Worm (Caenorhabditis elegans) whole organism, L4/young adult: Measurements from ENCODE around the gene mnm-2.

ENCODE experiments used
- W03F9.2 ChIP-seq: fragments of 150-350 bp; optimal IDR thresholded peaks from 2 replicates; lab custom pipeline; 2014; ENCODE audit warnings: missing biosample characterization, missing genetic modification characterization
- dao-5 ChIP-seq: sonication (generic microtip); optimal IDR thresholded peaks from 2 replicates; lab custom pipeline; 2016; ENCODE audit warnings: missing genotype, missing genetic modification characterization, moderate library complexity, missing compliant biosample characterization

DNA sequence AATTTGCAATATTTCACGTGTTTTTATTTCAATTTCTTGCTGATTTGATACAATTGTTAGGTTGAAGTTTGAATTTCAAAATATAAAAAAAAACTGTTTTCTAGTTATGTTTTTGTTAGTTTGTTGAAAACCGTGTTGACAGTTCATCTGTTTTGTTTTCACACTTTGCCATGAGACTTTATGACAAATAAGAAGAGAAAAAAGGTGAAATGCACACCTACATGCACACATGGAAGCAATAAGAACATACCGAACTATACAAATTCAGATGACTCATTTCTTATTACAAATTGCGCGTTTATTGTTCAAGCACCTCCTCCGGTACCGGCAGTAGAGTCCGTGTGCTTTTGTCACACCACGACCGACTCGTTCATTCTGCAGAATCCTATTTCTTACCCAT is 4.1 kb downstream of the mnm-2 start, which contains the start of gene C10A4.9:
- TF ChIP-seq dao-5 (tag; lab: Kevin White, UChicago) (no peak), W03F9.2 (tag; lab: Kevin White, UChicago) (no peak)
